Worm (Caenorhabditis elegans) whole organism, young adult: ENCODE measurements around the gene twk-31.

Experiments
- F55B11.4 ChIP-seq: sonication (generic microtip); optimal IDR thresholded peaks from 2 replicates; lab custom pipeline; 2016; ENCODE audit warnings: missing compliant biosample characterization, missing genetic modification characterization, borderline replicate concordance; ENCODE audit not compliant: insufficient read depth
- Y67H2A.10 ChIP-seq: fragments of 200-800 bp; sonication (Bioruptor generic); conservative IDR thresholded peaks from 2 replicates; pipeline ENCODE4 v1.3.6; 2022; ENCODE audit warnings: missing genetic modification reagents, missing genetic modification characterization, missing compliant biosample characterization
- akir-1 ChIP-seq: fragments of 200-800 bp; sonication (Bioruptor generic); optimal IDR thresholded peaks from 2 replicates; lab custom pipeline; 2018; ENCODE audit warnings: mild to moderate bottlenecking, missing genetic modification characterization, moderate library complexity, missing compliant biosample characterization
- ceh-91 ChIP-seq: fragments of 200-800 bp; sonication (Bioruptor generic); IDR thresholded peaks from 2 replicates; pipeline ENCODE4 v1.3.6; 2022; ENCODE audit warnings: missing genetic modification reagents, missing genetic modification characterization, missing compliant biosample characterization
- nhr-120 ChIP-seq: fragments of 200-800 bp; sonication (Bioruptor generic); IDR thresholded peaks from 2 replicates; pipeline ENCODE4 v1.3.6; 2022; ENCODE audit warnings: missing genetic modification characterization, missing compliant biosample characterization
- rpc-1 ChIP-seq, 2 experiments: fragments of 150-350 bp in 1 of 2; sonication (generic microtip) in 1 of 2; optimal IDR thresholded peaks; 2 replicates each; lab custom pipeline; 2014 to 2018; ENCODE audit warnings: missing biosample characterization in 1 of 2, missing genetic modification characterization in 1 of 2, missing genetic modification reagents in 1 of 2, missing genotype in 1 of 2
- tbp1 ChIP-seq: fragments of 200-800 bp; sonication (Bioruptor generic); optimal IDR thresholded peaks from 2 replicates; lab custom pipeline; 2018; ENCODE audit warnings: mild to moderate bottlenecking, missing genetic modification characterization, missing compliant biosample characterization

DNA sequence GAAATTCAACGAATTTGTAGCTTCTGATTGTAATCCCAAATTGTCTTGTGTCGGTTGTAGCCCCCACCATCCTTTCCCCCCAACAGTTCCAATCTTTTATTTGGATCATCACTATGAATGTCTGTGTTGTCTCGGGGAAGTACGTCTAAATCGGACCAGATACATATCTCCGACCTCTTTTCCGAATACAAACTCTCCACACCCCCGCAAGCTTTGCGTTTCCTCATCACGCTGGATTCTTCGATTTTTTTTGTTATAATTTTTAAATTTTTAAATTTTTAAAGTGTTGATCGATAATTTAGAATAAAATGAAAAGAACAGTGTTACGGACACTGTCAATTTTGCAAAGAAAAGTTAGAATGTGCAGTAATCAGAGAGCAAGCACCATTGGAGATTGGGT is 28.6 kb upstream of the twk-31 start, which contains the start of gene subs-4:
- TF ChIP-seq nhr-120 (GFP tag; lab: Robert Waterston, UW) = no peak
- no peak for TF ChIP-seq F55B11.4 (tag; lab: Kevin White, UChicago)
- TF ChIP-seq Y67H2A.10 = no peak
- TF ChIP-seq tbp1 (GFP tag; lab: Kevin White, UChicago) = no peak
- no peak for TF ChIP-seq akir-1 (GFP tag; lab: Kevin White, UChicago)
- TF ChIP-seq ceh-91 (GFP tag; lab: Robert Waterston, UW) = no peak
- no peak for TF ChIP-seq rpc-1 (optimal IDR thresholded peaks at IDR 0.05; lab: Kevin White, UChicago)
- TF ChIP-seq rpc-1 (tag; optimal IDR thresholded peaks at IDR 0.05; lab: Kevin White, UChicago) = no peak
